Worm (Caenorhabditis elegans) whole organism, L1 larva: Measurements from ENCODE around the gene B0507.3.
"Not testable (repeated sequence)": the region's sequence is repeated elsewhere in the genome, so short reads cannot be mapped to it uniquely, and the experiment has no call there.

ENCODE experiments used
- aly-2 ChIP-seq: fragments of 150-350 bp; optimal IDR thresholded peaks from 2 replicates; lab custom pipeline; 2014; ENCODE audit warnings: missing biosample characterization, missing genetic modification characterization
- ces-1 ChIP-seq: fragments of 150-350 bp; optimal IDR thresholded peaks from 2 replicates; lab custom pipeline; 2014; ENCODE audit warnings: missing biosample characterization, missing genetic modification reagents, missing genetic modification characterization
- lin-15B ChIP-seq: fragments of 150-350 bp; sonication (generic microtip); optimal IDR thresholded peaks from 3 replicates; lab custom pipeline; 2014; ENCODE audit warnings: missing biosample characterization, missing genetic modification characterization
- nhr-11 ChIP-seq: fragments of 150-350 bp; optimal IDR thresholded peaks from 2 replicates; lab custom pipeline; 2014; ENCODE audit warnings: missing biosample characterization, missing genetic modification characterization

ce11 chrV:8819855-8820254, 51.1 kb downstream of the B0507.3 start, which contains the start of gene rpm-1:
- not testable (repeated sequence) for TF ChIP-seq nhr-11 (tag; lab: Kevin White, UChicago); aly-2 (tag; lab: Kevin White, UChicago); ces-1 (GFP tag; lab: Kevin White, UChicago); lin-15B (tag; lab: Kevin White, UChicago)
